Fruit fly (Drosophila melanogaster) whole organism, embryonic: Measurements from ENCODE around the gene dpr14.

ENCODE experiments used
- CG11560 ChIP-seq: fragments of 200-800 bp; sonication (Bioruptor generic); IDR thresholded peaks from 3 replicates; pipeline ENCODE4 v1.3.6; 2022; ENCODE audit warnings: missing biosample characterization, missing genetic modification characterization
- CG11695 ChIP-seq: fragments of 200-800 bp; sonication (Bioruptor generic); IDR thresholded peaks from 3 replicates; pipeline ENCODE4 v1.3.6; 2022; ENCODE audit warnings: missing biosample characterization, missing genetic modification characterization
- CG12071 ChIP-seq: fragments of 200-800 bp; sonication (Bioruptor generic); optimal IDR thresholded peaks from 3 replicates; lab custom pipeline; 2018; ENCODE audit warnings: missing biosample characterization, mild to moderate bottlenecking, missing genetic modification characterization
- CG13287 ChIP-seq: fragments of 200-800 bp; sonication (Bioruptor generic); IDR thresholded peaks from 2 replicates; pipeline ENCODE4 v1.3.6; 2022; ENCODE audit warnings: missing biosample characterization, missing genetic modification characterization; ENCODE audit not compliant: partially characterized antibody
- CG14441 ChIP-seq: fragments of 200-800 bp; sonication (Bioruptor generic); IDR thresholded peaks from 2 replicates; pipeline ENCODE4 v1.3.6; 2022; ENCODE audit warnings: missing biosample characterization, missing genetic modification characterization
- CG14710 ChIP-seq: fragments of 200-800 bp; sonication (Bioruptor generic); optimal IDR thresholded peaks from 3 replicates; lab custom pipeline; 2019; ENCODE audit warnings: missing biosample characterization, mild to moderate bottlenecking, missing genetic modification characterization, moderate library complexity
- CG16863 ChIP-seq: fragments of 200-800 bp; sonication (Bioruptor generic); optimal IDR thresholded peaks from 3 replicates; lab custom pipeline; 2016; ENCODE audit warnings: missing biosample characterization, missing genetic modification characterization
- CG17359 ChIP-seq: fragments of 200-800 bp; sonication (Bioruptor generic); optimal IDR thresholded peaks from 3 replicates; lab custom pipeline; 2018; ENCODE audit warnings: missing biosample characterization, mild to moderate bottlenecking, missing genetic modification characterization, moderate library complexity
- CG2875 ChIP-seq: fragments of 200-800 bp; sonication (Bioruptor generic); optimal IDR thresholded peaks from 2 replicates; lab custom pipeline; 2017; ENCODE audit warnings: missing biosample characterization, mild to moderate bottlenecking, missing genetic modification characterization, missing genetic modification reagents
- CG32532 ChIP-seq: fragments of 200-800 bp; sonication (Bioruptor generic); IDR thresholded peaks from 2 replicates; pipeline ENCODE4 v1.3.6; 2022; ENCODE audit warnings: missing biosample characterization, missing genetic modification characterization
- CG32767 ChIP-seq: fragments of 200-800 bp; sonication (Bioruptor generic); IDR thresholded peaks from 2 replicates; pipeline ENCODE4 v1.3.6; 2022; ENCODE audit warnings: missing biosample characterization, missing genetic modification characterization
- CG4328 ChIP-seq: fragments of 200-800 bp; sonication (Bioruptor generic); optimal IDR thresholded peaks from 3 replicates; lab custom pipeline; 2017; ENCODE audit warnings: missing biosample characterization, missing genetic modification reagents, missing genetic modification characterization
- CG4854 ChIP-seq: fragments of 200-800 bp; sonication (Bioruptor generic); optimal IDR thresholded peaks from 2 replicates; lab custom pipeline; 2016; ENCODE audit warnings: missing biosample characterization, missing genetic modification characterization, inconsistent platforms
- CG7786 ChIP-seq: fragments of 200-800 bp; sonication (Bioruptor generic); optimal IDR thresholded peaks from 2 replicates; lab custom pipeline; 2016; ENCODE audit warnings: missing biosample characterization, missing genetic modification characterization
- CG7963 ChIP-seq: fragments of 200-800 bp; sonication (Bioruptor generic); IDR thresholded peaks from 3 replicates; pipeline ENCODE4 v1.3.6; 2022; ENCODE audit warnings: missing biosample characterization, missing genetic modification characterization; ENCODE audit not compliant: partially characterized antibody
- CG8281 ChIP-seq: fragments of 200-800 bp; sonication (Bioruptor generic); optimal IDR thresholded peaks from 2 replicates; lab custom pipeline; 2018; ENCODE audit warnings: missing biosample characterization, mild to moderate bottlenecking, missing genetic modification characterization, moderate library complexity
- CG9727 ChIP-seq: fragments of 200-800 bp; sonication (Bioruptor generic); optimal IDR thresholded peaks from 3 replicates; lab custom pipeline; 2017; ENCODE audit warnings: missing biosample characterization, mild to moderate bottlenecking, missing genetic modification characterization
- CHES-1-like ChIP-seq: fragments of 200-800 bp; sonication (Bioruptor generic); optimal IDR thresholded peaks from 2 replicates; lab custom pipeline; 2016; ENCODE audit warnings: missing biosample characterization, missing genetic modification characterization
- CTCF ChIP-seq: fragments of 200-800 bp; sonication (Bioruptor generic); optimal IDR thresholded peaks from 2 replicates; lab custom pipeline; 2017; ENCODE audit warnings: missing biosample characterization, mild to moderate bottlenecking, missing genetic modification characterization, moderate library complexity
- Dfd ChIP-seq, 2 experiments: fragments of >200 bp; optimal IDR thresholded peaks; 2 replicates each; lab custom pipeline; 2017; ENCODE audit warnings: missing biosample characterization in 2 of 2, missing genetic modification characterization in 2 of 2
- Dip2 ChIP-seq: fragments of 200-800 bp; sonication (Bioruptor generic); IDR thresholded peaks from 2 replicates; pipeline ENCODE4 v1.3.6; 2022; ENCODE audit warnings: missing biosample characterization, missing genetic modification characterization
- HLH3B ChIP-seq: fragments of 200-800 bp; sonication (Bioruptor generic); IDR thresholded peaks from 2 replicates; pipeline ENCODE4 v1.3.6; 2022; ENCODE audit warnings: missing biosample characterization, missing genetic modification characterization
- MTF-1 ChIP-seq: fragments of 200-800 bp; sonication (Bioruptor generic); optimal IDR thresholded peaks from 2 replicates; lab custom pipeline; 2018; ENCODE audit warnings: missing biosample characterization, mild to moderate bottlenecking, missing genetic modification characterization, borderline replicate concordance
- NFAT ChIP-seq: fragments of 200-800 bp; sonication (Bioruptor generic); IDR thresholded peaks from 2 replicates; pipeline ENCODE4 v1.3.6; 2022; ENCODE audit warnings: missing biosample characterization, missing genetic modification characterization
- Neu2 ChIP-seq: fragments of 200-800 bp; sonication (Bioruptor generic); optimal IDR thresholded peaks from 3 replicates; lab custom pipeline; 2016; ENCODE audit warnings: missing biosample characterization, missing genetic modification characterization, borderline replicate concordance
- Six4 ChIP-seq: fragments of 200-800 bp; sonication (Bioruptor generic); optimal IDR thresholded peaks from 2 replicates; lab custom pipeline; 2016; ENCODE audit warnings: missing biosample characterization, missing genetic modification characterization
- Sox102F ChIP-seq: fragments of 200-800 bp; sonication (Bioruptor generic); optimal IDR thresholded peaks from 2 replicates; lab custom pipeline; 2018; ENCODE audit warnings: missing biosample characterization, mild to moderate bottlenecking, missing genetic modification characterization, moderate library complexity
- Ssrp ChIP-seq: fragments of 200-800 bp; sonication (Bioruptor generic); optimal IDR thresholded peaks from 2 replicates; lab custom pipeline; 2018; ENCODE audit warnings: missing biosample characterization, mild to moderate bottlenecking, missing genetic modification characterization, moderate library complexity
- Tbp ChIP-seq: fragments of >200 bp; optimal IDR thresholded peaks from 2 replicates; lab custom pipeline; 2018; ENCODE audit warnings: missing biosample characterization, missing genetic modification characterization
- bbx ChIP-seq: fragments of 200-800 bp; sonication (Bioruptor generic); IDR thresholded peaks from 2 replicates; pipeline ENCODE4 v1.3.6; 2022; ENCODE audit warnings: missing biosample characterization, missing genetic modification characterization; ENCODE audit not compliant: partially characterized antibody
- chn ChIP-seq: fragments of 200-800 bp; sonication (Bioruptor generic); optimal IDR thresholded peaks from 2 replicates; lab custom pipeline; 2016; ENCODE audit warnings: missing biosample characterization, missing genetic modification characterization
- corto ChIP-seq: fragments of 200-800 bp; sonication (Bioruptor generic); optimal IDR thresholded peaks from 2 replicates; lab custom pipeline; 2016; ENCODE audit warnings: missing biosample characterization, mild to moderate bottlenecking, missing genetic modification characterization, moderate library complexity
- croc ChIP-seq: fragments of 200-800 bp; sonication (Bioruptor generic); conservative IDR thresholded peaks from 3 replicates; pipeline ENCODE4 v1.3.6; 2022; ENCODE audit warnings: missing biosample characterization, missing genetic modification characterization
- crp ChIP-seq, 2 experiments: fragments of 200-800 bp; sonication (Bioruptor generic); optimal IDR thresholded peaks; 2 replicates in 1 of 2; 3 replicates in 1 of 2; lab custom pipeline; 2017; ENCODE audit warnings: missing biosample characterization in 2 of 2, missing genetic modification characterization in 2 of 2, mild to moderate bottlenecking in 1 of 2, moderate library complexity in 1 of 2
- dan ChIP-seq: fragments of 200-800 bp; sonication (Bioruptor generic); IDR thresholded peaks from 2 replicates; pipeline ENCODE4 v1.3.6; 2022; ENCODE audit warnings: missing biosample characterization, missing genetic modification characterization
- disco-r ChIP-seq: fragments of 200-800 bp; sonication (Bioruptor generic); optimal IDR thresholded peaks from 2 replicates; lab custom pipeline; 2016; ENCODE audit warnings: missing biosample characterization, missing genetic modification characterization
- emc ChIP-seq: fragments of 200-800 bp; sonication (Bioruptor generic); optimal IDR thresholded peaks from 2 replicates; lab custom pipeline; 2016; ENCODE audit warnings: missing biosample characterization, missing genetic modification characterization
- ftz-f1 ChIP-seq: fragments of 200-800 bp; sonication (Bioruptor generic); optimal IDR thresholded peaks from 2 replicates; lab custom pipeline; 2016; ENCODE audit warnings: missing biosample characterization, missing genetic modification characterization
- gcm ChIP-seq: fragments of 200-800 bp; sonication (Bioruptor generic); optimal IDR thresholded peaks from 2 replicates; lab custom pipeline; 2019; ENCODE audit warnings: missing biosample characterization, mild to moderate bottlenecking, missing genetic modification characterization, moderate library complexity
- grn ChIP-seq: fragments of 200-800 bp; sonication (Bioruptor generic); optimal IDR thresholded peaks from 3 replicates; lab custom pipeline; 2017; ENCODE audit warnings: missing biosample characterization, missing genetic modification characterization
- jing ChIP-seq: fragments of 200-800 bp; sonication (Bioruptor generic); optimal IDR thresholded peaks from 2 replicates; lab custom pipeline; 2018; ENCODE audit warnings: missing biosample characterization, mild to moderate bottlenecking, missing genetic modification characterization
- mirr ChIP-seq: fragments of 200-800 bp; sonication (Bioruptor generic); optimal IDR thresholded peaks from 3 replicates; lab custom pipeline; 2018; ENCODE audit warnings: missing biosample characterization, mild to moderate bottlenecking, missing genetic modification characterization
- nau ChIP-seq: fragments of 200-800 bp; sonication (Bioruptor generic); optimal IDR thresholded peaks from 3 replicates; lab custom pipeline; 2017; ENCODE audit warnings: missing biosample characterization, mild to moderate bottlenecking, missing genetic modification characterization, missing genetic modification reagents
- otp ChIP-seq: fragments of 200-800 bp; sonication (Bioruptor generic); IDR thresholded peaks from 3 replicates; pipeline ENCODE4, ENCODE4 v1.3.6; 2022; ENCODE audit warnings: missing biosample characterization, missing genetic modification characterization
- sens ChIP-seq: fragments of 200-800 bp; sonication (Bioruptor generic); peaks from one replicate; lab custom pipeline; 2016; ENCODE audit warnings: missing biosample characterization, missing genetic modification characterization
- slou ChIP-seq: fragments of 200-800 bp; sonication (Bioruptor generic); optimal IDR thresholded peaks from 3 replicates; lab custom pipeline; 2016; ENCODE audit warnings: missing biosample characterization, missing genetic modification characterization
- stwl ChIP-seq: fragments of 200-800 bp; sonication (Bioruptor generic); optimal IDR thresholded peaks from 3 replicates; lab custom pipeline; 2018; ENCODE audit warnings: missing biosample characterization, mild to moderate bottlenecking, missing genetic modification characterization, moderate library complexity
- wor ChIP-seq: fragments of 200-800 bp; sonication (Bioruptor generic); IDR thresholded peaks from 2 replicates; pipeline ENCODE4 v1.3.6; 2022; ENCODE audit warnings: missing biosample characterization, missing genetic modification characterization
- zfh2 ChIP-seq: fragments of 200-800 bp; sonication (Bioruptor generic); optimal IDR thresholded peaks from 2 replicates; lab custom pipeline; 2016; ENCODE audit warnings: missing biosample characterization, missing genetic modification characterization

dpr14 gene

dm6 chrX:7937588-7938481 is 29.7 kb upstream of the dpr14 start (continued):
- TF ChIP-seq CG11560 (tag; lab: Robert Waterston, UW) (peak; percentile 42; the same call in 2 of the 3 replicates), Six4 (GFP tag; lab: Kevin White, UChicago) (peak; percentile 77), croc (GFP tag; lab: Robert Waterston, UW) (peak; percentile 86), mirr (GFP tag; lab: Kevin White, UChicago) (no peak), sens (GFP tag; lab: Kevin White, UChicago) (peak; percentile 98), CG32532 (0 out of 2 replicates have a peak, but pooled peaks have one; percentile 52), Sox102F (GFP tag; lab: Kevin White, UChicago) (peak; percentile 87), CG14710 (tag; lab: Kevin White, UChicago) (peak; percentile 90), corto (GFP tag; lab: Kevin White, UChicago) (no peak), MTF-1 (no peak), CG16863 (peak; percentile 89), CG32767 (GFP tag; lab: Robert Waterston, UW) (peak; percentile 68; the same call in 1 of the 2 replicates), wor (GFP tag; lab: Robert Waterston, UW) (peak; percentile 83), disco-r (peak; percentile 60), CG8281 (peak; percentile 65), CHES-1-like (peak; percentile 77), CG11695 (peak; percentile 78), nau (peak; percentile 77), CG2875 (peak; percentile 74), jing (GFP tag; lab: Kevin White, UChicago) (peak; percentile 73), CTCF (GFP tag; lab: Kevin White, UChicago) (peak; percentile 26), crp (GFP tag; optimal IDR thresholded peaks at IDR 0.05; lab: Kevin White, UChicago) (peak; percentile 58 to 79), CG7963 (GFP tag; lab: Robert Waterston, UW) (no peak), CG12071 (GFP tag; lab: Kevin White, UChicago) (peak; percentile 59), gcm (GFP tag; lab: Kevin White, UChicago) (peak; percentile 78), dan (GFP tag; lab: Robert Waterston, UW) (peak; percentile 61), slou (GFP tag; lab: Kevin White, UChicago) (no peak), bbx (GFP tag; lab: Robert Waterston, UW) (no peak), chn (GFP tag; lab: Kevin White, UChicago) (peak; percentile 82), CG14441 (peak; percentile 64), HLH3B (GFP tag; lab: Robert Waterston, UW) (peak; percentile 63; the same call in 1 of the 2 replicates), Ssrp (tag; lab: Kevin White, UChicago) (peak; percentile 88), emc (peak; percentile 42), stwl (tag; lab: Kevin White, UChicago) (no peak), grn (GFP tag; lab: Kevin White, UChicago) (no peak), Dip2 (GFP tag; lab: Robert Waterston, UW) (no peak), ftz-f1 (no peak), otp (GFP tag; lab: Robert Waterston, UW) (peak; percentile 68; the same call in 2 of the 3 replicates), zfh2 (peak; percentile 2), Neu2 (GFP tag; lab: Kevin White, UChicago) (peak; percentile 11), Dfd (GFP tag; optimal IDR thresholded peaks at IDR 0.05; lab: Kevin White, UChicago) (no peak), CG9727 (GFP tag; lab: Kevin White, UChicago) (peak; percentile 89), CG13287 (no peak), CG7786 (GFP tag; lab: Kevin White, UChicago) (peak; percentile 80), CG17359 (peak; percentile 77), NFAT (GFP tag; lab: Robert Waterston, UW) (0 out of 2 replicates have a peak, but pooled peaks have one; percentile 19), CG4854 (GFP tag; lab: Kevin White, UChicago) (peak; percentile 49), CG4328 (peak; percentile 80), Tbp (GFP tag; lab: Kevin White, UChicago) (no peak)
